Worm (Caenorhabditis elegans): ENCODE measurements around the gene F14H3.12.

F14H3.12 gene

ce11 chrV:16099441-16099840 is 24.3 kb upstream of the F14H3.12 start, which contains the start of gene str-7 (continued):
- TF ChIP-seq pbrm-1 (GFP tag; IDR thresholded peaks at IDR 0.05) (no peak), madf-8 (GFP tag; conservative IDR thresholded peaks at IDR 0.05) (no peak), rpc-1 (optimal IDR thresholded peaks at IDR 0.05) (no peak), rpc-1 (tag; optimal IDR thresholded peaks at IDR 0.05) (no peak), snpc-3.4 (tag; optimal IDR thresholded peaks at IDR 0.05) (no peak)

- no peak; the same call in 1 of the 2 replicates for TF ChIP-seq hmg-1.2 (GFP tag; IDR thresholded peaks at IDR 0.05)
Observed at ce11 chrV:16094862-16095261, 19.7 kb upstream of the F14H3.12 start.

- no peak for TF ChIP-seq Y53G8AR.9 (GFP tag; conservative IDR thresholded peaks at IDR 0.05)
- no peak for TF ChIP-seq ztf-25 (GFP tag; IDR thresholded peaks at IDR 0.05)
- TF ChIP-seq hlh-26 (GFP tag; conservative IDR thresholded peaks at IDR 0.05) = no peak
- no peak for TF ChIP-seq mxl-1 (tag; optimal IDR thresholded peaks at IDR 0.05)
- TF ChIP-seq ztf-6 (GFP tag; IDR thresholded peaks at IDR 0.05) = no peak
- TF ChIP-seq rcor-1 (GFP tag; IDR thresholded peaks at IDR 0.05) = no peak
Observed at ce11 chrV:16094284-16094683, 19.2 kb upstream of the F14H3.12 start, which contains the start of gene F22B8.7. TSS of gene F22B8.7 (plus strand) at chrV:16094584.

DNA sequence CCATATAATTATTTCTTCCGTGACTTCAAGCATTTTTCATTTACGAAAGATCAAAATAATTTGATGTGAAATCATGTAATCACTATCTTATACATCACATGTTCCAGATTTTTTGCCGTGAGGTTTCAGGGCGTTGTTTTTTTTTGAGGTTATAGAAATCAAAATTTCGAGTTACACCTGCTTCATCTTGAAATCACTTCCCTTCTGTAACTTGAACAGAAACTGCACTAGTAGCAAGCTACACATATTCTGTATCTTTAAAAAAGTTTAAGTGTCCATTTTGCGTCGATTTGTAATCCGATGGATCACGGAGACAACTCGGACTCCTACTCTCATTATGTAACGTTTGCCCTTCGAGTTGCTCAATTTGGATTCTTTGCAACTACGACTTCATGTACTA is 15.6 kb upstream of the F14H3.12 start, which contains the start of gene F22B8.3:
F22B8.3 (plus strand) TSS at position 301 of the 400 bp plus-strand sequence.
- TF ChIP-seq dox-1 (GFP tag; IDR thresholded peaks at IDR 0.05) (no peak), snpc-1.1 (tag; optimal IDR thresholded peaks at IDR 0.05; ENCODE audit: insufficient read depth) (no peak), sptf-2 (GFP tag; optimal IDR thresholded peaks at IDR 0.05) (no peak), unc-130 (GFP tag; optimal IDR thresholded peaks at IDR 0.05) (no peak), egrh-3 (GFP tag; IDR thresholded peaks at IDR 0.05) (no peak), nfya-1 (tag; optimal IDR thresholded peaks at IDR 0.05; ENCODE audit: borderline replicate concordance, insufficient read depth) (no peak), B0336.3 (GFP tag; IDR thresholded peaks at IDR 0.05) (no peak), F23B12.7 (tag; optimal IDR thresholded peaks at IDR 0.05; ENCODE audit: insufficient read depth) (no peak), lin-35 (GFP tag; optimal IDR thresholded peaks at IDR 0.05) (no peak), ztf-25 (GFP tag; IDR thresholded peaks at IDR 0.05) (no peak), F55B11.4 (tag; optimal IDR thresholded peaks at IDR 0.05; ENCODE audit: borderline replicate concordance, insufficient read depth) (no peak), zim-3 (tag; optimal IDR thresholded peaks at IDR 0.05) (no peak), egl-18 (GFP tag; IDR thresholded peaks at IDR 0.05) (no peak)

DNA sequence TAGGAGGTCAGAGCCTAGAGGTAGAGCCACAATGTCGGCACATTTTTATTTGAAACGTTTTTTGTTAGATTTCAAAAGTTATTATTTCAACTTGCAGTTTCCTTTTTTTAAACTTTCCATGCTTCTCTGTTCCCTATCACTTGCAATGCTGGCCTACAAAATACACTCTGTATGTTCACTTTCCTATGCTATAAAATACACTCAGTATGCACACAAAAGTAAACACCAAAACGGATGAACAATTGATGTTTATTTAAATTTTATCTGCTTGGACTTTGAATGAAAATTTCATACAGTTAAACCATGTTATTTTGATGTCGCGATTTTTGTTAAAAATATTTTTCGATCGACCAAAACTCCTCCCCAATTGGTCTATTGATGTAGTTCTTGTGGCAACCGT is 5.6 kb upstream of the F14H3.12 start:
- no peak for TF ChIP-seq B0336.3 (GFP tag; IDR thresholded peaks at IDR 0.05)
- no peak for TF ChIP-seq nhr-120 (GFP tag; IDR thresholded peaks at IDR 0.05)
- no peak for TF ChIP-seq snpc-3.4 (tag; optimal IDR thresholded peaks at IDR 0.05)
- no peak for TF ChIP-seq lsl-1 (GFP tag; optimal IDR thresholded peaks at IDR 0.05)
- TF ChIP-seq ztf-3 (GFP tag; optimal IDR thresholded peaks at IDR 0.05) = no peak
- no peak for TF ChIP-seq madf-6 (GFP tag; IDR thresholded peaks at IDR 0.05)
- TF ChIP-seq hmg-20 (GFP tag; IDR thresholded peaks at IDR 0.05) = no peak
- TF ChIP-seq nhr-90 (tag; optimal IDR thresholded peaks at IDR 0.05) = no peak
- TF ChIP-seq sea-2 (GFP tag; IDR thresholded peaks at IDR 0.05) = no peak
- no peak for TF ChIP-seq dox-1 (GFP tag; IDR thresholded peaks at IDR 0.05)
- no peak for TF ChIP-seq ccch-3 (GFP tag; optimal IDR thresholded peaks at IDR 0.05)
- TF ChIP-seq lin-26 (GFP tag; IDR thresholded peaks at IDR 0.05) = no peak
